Fruit fly (Drosophila melanogaster) whole organism, prepupa: ENCODE measurements around the gene Ubi-p63E.
A peak's percentile ranks its signal among the peaks of the same experiment; 100 is the strongest.

ENCODE experiments used
- Blimp-1 ChIP-seq: fragments of 200-800 bp; sonication (Bioruptor generic); optimal IDR thresholded peaks from 3 replicates; lab custom pipeline; 2017; ENCODE audit warnings: missing biosample characterization, missing genetic modification characterization, mild to moderate bottlenecking, moderate library complexity, missing genetic modification reagents
- CG10631 ChIP-seq: fragments of 200-800 bp; sonication (Bioruptor generic); optimal IDR thresholded peaks from 2 replicates; lab custom pipeline; 2016; ENCODE audit warnings: missing biosample characterization, missing genetic modification characterization
- CG10669 ChIP-seq: fragments of 200-800 bp; sonication (Bioruptor generic); optimal IDR thresholded peaks from 3 replicates; lab custom pipeline; 2018; ENCODE audit warnings: missing biosample characterization, mild to moderate bottlenecking, missing genetic modification characterization, moderate library complexity
- CG11294 ChIP-seq: fragments of 200-800 bp; sonication (Bioruptor generic); IDR thresholded peaks from 2 replicates; pipeline ENCODE4 v1.3.6; 2022; ENCODE audit warnings: missing biosample characterization, missing genetic modification characterization
- CG11762 ChIP-seq: fragments of 200-800 bp; sonication (Bioruptor generic); optimal IDR thresholded peaks from 3 replicates; lab custom pipeline; 2016; ENCODE audit warnings: missing biosample characterization, missing genetic modification characterization; ENCODE audit not compliant: insufficient read depth
- CG15336 ChIP-seq: fragments of 200-800 bp; sonication (Bioruptor generic); IDR thresholded peaks from 2 replicates; pipeline ENCODE4 v1.3.6; 2022; ENCODE audit warnings: missing biosample characterization, missing genetic modification characterization
- CG3032 ChIP-seq: fragments of 200-800 bp; optimal IDR thresholded peaks from 2 replicates; lab custom pipeline; 2019; ENCODE audit warnings: missing biosample characterization, mild to moderate bottlenecking, missing genetic modification characterization, moderate library complexity
- CG31627 ChIP-seq: fragments of 200-800 bp; sonication (Bioruptor generic); optimal IDR thresholded peaks from 3 replicates; lab custom pipeline; 2016; ENCODE audit warnings: missing biosample characterization, missing genetic modification characterization
- CG32006 ChIP-seq: fragments of 200-800 bp; sonication (Bioruptor generic); optimal IDR thresholded peaks from 3 replicates; lab custom pipeline; 2017; ENCODE audit warnings: missing biosample characterization, mild to moderate bottlenecking, missing genetic modification characterization
- CG34406 ChIP-seq: fragments of 200-800 bp; sonication (Bioruptor generic); optimal IDR thresholded peaks from 3 replicates; lab custom pipeline; 2016; ENCODE audit warnings: missing biosample characterization, missing genetic modification characterization
- CG3919 ChIP-seq: fragments of 200-800 bp; sonication (Bioruptor generic); optimal IDR thresholded peaks from 3 replicates; lab custom pipeline; 2016; ENCODE audit warnings: missing biosample characterization, missing genetic modification characterization
- CG4318 ChIP-seq: fragments of 200-800 bp; sonication (Bioruptor generic); optimal IDR thresholded peaks from 3 replicates; lab custom pipeline; 2017; ENCODE audit warnings: missing biosample characterization, mild to moderate bottlenecking, missing genetic modification characterization
- CG6163 ChIP-seq: fragments of 200-800 bp; sonication (Bioruptor generic); IDR thresholded peaks from 3 replicates; pipeline ENCODE4 v1.3.6; 2022; ENCODE audit warnings: missing biosample characterization, missing genetic modification characterization
- CG6276 ChIP-seq: fragments of 200-800 bp; sonication (Bioruptor generic); optimal IDR thresholded peaks from 2 replicates; lab custom pipeline; 2017; ENCODE audit warnings: missing biosample characterization, mild to moderate bottlenecking, missing genetic modification characterization
- CG6854 ChIP-seq: fragments of 200-800 bp; sonication (Bioruptor generic); optimal IDR thresholded peaks from 2 replicates; lab custom pipeline; 2017; ENCODE audit warnings: missing biosample characterization, mild to moderate bottlenecking, missing genetic modification characterization
- CG7368 ChIP-seq: fragments of 200-800 bp; sonication (Bioruptor generic); optimal IDR thresholded peaks from 3 replicates; lab custom pipeline; 2016; ENCODE audit warnings: missing biosample characterization, missing genetic modification characterization
- CG8119 ChIP-seq: fragments of 200-800 bp; sonication (Bioruptor generic); IDR thresholded peaks from 3 replicates; pipeline ENCODE4 v1.3.6; 2022; ENCODE audit warnings: missing biosample characterization, missing genetic modification characterization
- CG8319 ChIP-seq: fragments of 200-800 bp; sonication (Bioruptor generic); optimal IDR thresholded peaks from 3 replicates; lab custom pipeline; 2016; ENCODE audit warnings: missing biosample characterization, missing genetic modification characterization
- CG9139 ChIP-seq: fragments of 200-800 bp; sonication (Bioruptor generic); optimal IDR thresholded peaks from 3 replicates; lab custom pipeline; 2017; ENCODE audit warnings: missing biosample characterization, mild to moderate bottlenecking, missing genetic modification characterization
- Eip78C ChIP-seq: fragments of 200-800 bp; sonication (Bioruptor generic); peaks from one replicate; lab custom pipeline; 2016; ENCODE audit warnings: missing biosample characterization, missing genetic modification characterization
- Eip93F ChIP-seq: fragments of 200-800 bp; sonication (Bioruptor generic); optimal IDR thresholded peaks from 2 replicates; lab custom pipeline; 2016; ENCODE audit warnings: missing biosample characterization, mild to moderate bottlenecking, missing genetic modification characterization
- Ets21C ChIP-seq: fragments of 200-800 bp; sonication (Bioruptor generic); optimal IDR thresholded peaks from 3 replicates; lab custom pipeline; 2016; ENCODE audit warnings: missing biosample characterization, missing genetic modification characterization
- Ets96B ChIP-seq: fragments of 200-800 bp; optimal IDR thresholded peaks from 2 replicates; lab custom pipeline; 2019; ENCODE audit warnings: missing biosample characterization, mild to moderate bottlenecking, missing genetic modification characterization, moderate library complexity
- Gug ChIP-seq: fragments of 200-800 bp; sonication (Bioruptor generic); IDR thresholded peaks from 2 replicates; pipeline ENCODE4 v1.3.6; 2022; ENCODE audit warnings: missing biosample characterization, missing genetic modification characterization
- Hr38 ChIP-seq: sonication (Bioruptor generic); optimal IDR thresholded peaks from 2 replicates; lab custom pipeline; 2016; ENCODE audit warnings: missing biosample characterization, missing genetic modification characterization
- Hr39 ChIP-seq: fragments of 200-800 bp; sonication (Bioruptor generic); optimal IDR thresholded peaks from 2 replicates; lab custom pipeline; 2016; ENCODE audit warnings: missing biosample characterization, missing genetic modification characterization
- Hr4 ChIP-seq: fragments of 200-800 bp; sonication (Bioruptor generic); optimal IDR thresholded peaks from 3 replicates; lab custom pipeline; 2016; ENCODE audit warnings: missing biosample characterization, missing genetic modification characterization
- Lpt ChIP-seq: fragments of 200-800 bp; sonication (Bioruptor generic); optimal IDR thresholded peaks from 3 replicates; lab custom pipeline; 2016; ENCODE audit warnings: missing biosample characterization, missing genetic modification characterization
- Met ChIP-seq: fragments of 200-800 bp; sonication (Bioruptor generic); optimal IDR thresholded peaks from 3 replicates; lab custom pipeline; 2016; ENCODE audit warnings: missing biosample characterization, missing genetic modification characterization
- OdsH ChIP-seq: fragments of 200-800 bp; sonication (Bioruptor generic); optimal IDR thresholded peaks from 3 replicates; lab custom pipeline; 2016; ENCODE audit warnings: missing biosample characterization, missing genetic modification characterization
- Sox102F ChIP-seq: fragments of 200-800 bp; sonication (Bioruptor generic); optimal IDR thresholded peaks from 2 replicates; lab custom pipeline; 2016; ENCODE audit warnings: missing biosample characterization, mild to moderate bottlenecking, missing genetic modification characterization
- Sox14 ChIP-seq: fragments of 200-800 bp; sonication (Bioruptor generic); optimal IDR thresholded peaks from 3 replicates; lab custom pipeline; 2016; ENCODE audit warnings: missing biosample characterization, missing genetic modification characterization
- achi ChIP-seq: fragments of 200-800 bp; sonication (Bioruptor generic); optimal IDR thresholded peaks from 3 replicates; lab custom pipeline; 2016; ENCODE audit warnings: missing biosample characterization, missing genetic modification characterization
- acj6 ChIP-seq: fragments of 200-800 bp; sonication (Bioruptor generic); optimal IDR thresholded peaks from 3 replicates; lab custom pipeline; 2016; ENCODE audit warnings: missing biosample characterization, missing genetic modification characterization
- cyc ChIP-seq: fragments of 200-800 bp; sonication (Bioruptor generic); optimal IDR thresholded peaks from 3 replicates; lab custom pipeline; 2016; ENCODE audit warnings: missing biosample characterization, missing genetic modification characterization
- dac ChIP-seq: fragments of 200-800 bp; sonication (Bioruptor generic); optimal IDR thresholded peaks from 2 replicates; lab custom pipeline; 2017; ENCODE audit warnings: missing biosample characterization, mild to moderate bottlenecking, missing genetic modification characterization
- esn ChIP-seq: fragments of 200-800 bp; sonication (Bioruptor generic); optimal IDR thresholded peaks from 2 replicates; lab custom pipeline; 2016; ENCODE audit warnings: missing biosample characterization, mild to moderate bottlenecking, missing genetic modification characterization, moderate library complexity
- fkh ChIP-seq: fragments of 200-800 bp; sonication (Bioruptor generic); optimal IDR thresholded peaks from 3 replicates; lab custom pipeline; 2017; ENCODE audit warnings: missing biosample characterization, mild to moderate bottlenecking, missing genetic modification characterization, moderate library complexity
- lz ChIP-seq: fragments of 200-800 bp; sonication (Bioruptor generic); optimal IDR thresholded peaks from 3 replicates; lab custom pipeline; 2016; ENCODE audit warnings: missing biosample characterization, missing genetic modification characterization
- net ChIP-seq: fragments of 200-800 bp; sonication (Bioruptor generic); optimal IDR thresholded peaks from 3 replicates; lab custom pipeline; 2016; ENCODE audit warnings: missing biosample characterization, missing genetic modification characterization
- pdm3 ChIP-seq: fragments of 200-800 bp; sonication (Bioruptor generic); optimal IDR thresholded peaks from 3 replicates; lab custom pipeline; 2016; ENCODE audit warnings: missing biosample characterization, missing genetic modification characterization
- salr ChIP-seq, 2 experiments: fragments of 200-800 bp; sonication (Bioruptor generic); optimal IDR thresholded peaks; 3 replicates each; lab custom pipeline; 2016 to 2018; ENCODE audit warnings: missing biosample characterization in 2 of 2, missing genetic modification characterization in 2 of 2, mild to moderate bottlenecking in 1 of 2
- spab ChIP-seq: fragments of 200-800 bp; sonication (Bioruptor generic); optimal IDR thresholded peaks from 2 replicates; lab custom pipeline; 2017; ENCODE audit warnings: missing biosample characterization, mild to moderate bottlenecking, missing genetic modification characterization, missing genetic modification reagents
- ss ChIP-seq, 2 experiments: fragments of 200-800 bp; sonication (Bioruptor generic); optimal IDR thresholded peaks; 2 replicates in 1 of 2; 3 replicates in 1 of 2; lab custom pipeline; 2017 to 2018; ENCODE audit warnings: mild to moderate bottlenecking in 2 of 2, missing biosample characterization in 2 of 2, missing genetic modification characterization in 2 of 2, moderate library complexity in 1 of 2
- svp ChIP-seq: fragments of 200-800 bp; sonication (Bioruptor generic); peaks from one replicate; lab custom pipeline; 2016; ENCODE audit warnings: missing biosample characterization, missing genetic modification characterization
- topi ChIP-seq: fragments of 200-800 bp; sonication (Bioruptor generic); optimal IDR thresholded peaks from 3 replicates; lab custom pipeline; 2016; ENCODE audit warnings: missing biosample characterization, missing genetic modification characterization
- vri ChIP-seq: fragments of 200-800 bp; sonication (Bioruptor generic); optimal IDR thresholded peaks from 3 replicates; lab custom pipeline; 2016; ENCODE audit warnings: missing biosample characterization, mild to moderate bottlenecking, missing genetic modification characterization

Gene Ubi-p63E

DNA sequence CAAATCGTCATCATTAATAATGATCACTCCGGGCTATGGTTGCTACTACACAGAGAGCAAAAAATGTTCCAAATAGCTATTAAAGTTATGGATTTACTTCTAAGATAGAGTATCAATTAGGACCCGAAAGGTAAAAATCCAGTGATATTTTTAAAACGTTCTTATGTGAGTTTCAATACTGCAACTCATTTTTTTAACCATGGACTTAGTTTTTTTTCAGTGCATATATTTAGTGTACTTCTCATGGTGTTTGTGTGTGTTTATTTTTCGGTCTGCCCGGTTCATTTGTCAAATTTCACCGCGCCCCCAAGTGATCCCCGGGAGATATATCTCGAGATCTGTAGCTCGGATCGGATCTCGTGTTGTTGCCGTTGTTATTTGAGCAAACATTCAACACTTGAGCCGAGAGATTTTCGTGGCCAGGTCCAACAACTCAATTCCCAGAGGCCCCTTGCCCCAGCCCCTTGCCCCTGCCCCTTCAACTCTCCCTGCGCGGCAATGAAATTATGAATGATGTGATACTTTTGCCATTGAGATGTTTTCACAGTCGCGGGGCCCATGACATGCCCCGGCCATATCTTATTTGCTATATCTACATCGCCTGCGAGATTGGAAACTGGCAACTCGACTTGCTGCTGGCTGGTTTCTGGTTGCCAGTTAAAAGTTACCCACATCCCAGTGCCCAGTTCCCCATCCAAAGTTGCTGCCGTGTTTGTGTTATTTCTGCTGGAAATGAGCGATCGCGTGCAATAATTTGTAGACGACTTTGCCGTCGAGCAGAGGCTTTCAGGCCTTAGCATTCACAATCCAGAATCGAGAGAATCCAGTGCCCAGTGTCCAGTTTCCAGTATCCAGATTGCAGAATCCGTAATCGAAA lies 40.2 kb downstream of the Ubi-p63E start:
- no peak for TF ChIP-seq CG11294 (GFP tag; lab: Robert Waterston, UW)
- no peak for TF ChIP-seq dac (GFP tag; lab: Kevin White, UChicago)
- TF ChIP-seq CG6276 (GFP tag; lab: Kevin White, UChicago): no peak
- peak; percentile 33 for TF ChIP-seq Hr4 (GFP tag; lab: Kevin White, UChicago)
- peak; percentile 24 for TF ChIP-seq CG31627 (GFP tag; lab: Kevin White, UChicago)
- TF ChIP-seq CG34406 (GFP tag; lab: Kevin White, UChicago): peak; percentile 16
- no peak for TF ChIP-seq CG6854 (GFP tag; lab: Kevin White, UChicago)
- no peak for TF ChIP-seq Blimp-1 (GFP tag; lab: Kevin White, UChicago)
- TF ChIP-seq CG15336 (GFP tag; lab: Robert Waterston, UW): 0 out of 2 replicates have a peak, but pooled peaks have one; percentile 17
- TF ChIP-seq svp (GFP tag; lab: Kevin White, UChicago): peak; percentile 63
- peak; percentile 37 for TF ChIP-seq achi (GFP tag; lab: Kevin White, UChicago)
- TF ChIP-seq CG8319 (GFP tag; lab: Kevin White, UChicago): no peak
- TF ChIP-seq Met (GFP tag; lab: Kevin White, UChicago): peak; percentile 41
- TF ChIP-seq Sox102F: no peak
- TF ChIP-seq Sox14 (GFP tag; lab: Kevin White, UChicago): peak; percentile 32
- TF ChIP-seq Hr39 (GFP tag; lab: Kevin White, UChicago): peak; percentile 14
- no peak for TF ChIP-seq lz (GFP tag; lab: Kevin White, UChicago)
- TF ChIP-seq esn (GFP tag; lab: Kevin White, UChicago): no peak
- peak; percentile 41 for TF ChIP-seq CG3919 (GFP tag; lab: Kevin White, UChicago)
- TF ChIP-seq CG4318 (GFP tag; lab: Kevin White, UChicago): no peak
- peak; percentile 29 for TF ChIP-seq pdm3 (GFP tag; lab: Kevin White, UChicago)
- no peak for TF ChIP-seq Hr38 (GFP tag; lab: Kevin White, UChicago)
- TF ChIP-seq vri (GFP tag; lab: Kevin White, UChicago): no peak
- TF ChIP-seq CG7368 (GFP tag; lab: Kevin White, UChicago): no peak
- TF ChIP-seq Ets96B: peak; percentile 12
- no peak for TF ChIP-seq CG9139
- TF ChIP-seq CG10669 (GFP tag; lab: Kevin White, UChicago): no peak
- 0 out of 3 replicates have a peak, but pooled peaks have one; percentile 53 for TF ChIP-seq CG6163 (GFP tag; lab: Robert Waterston, UW)
- TF ChIP-seq cyc (GFP tag; lab: Kevin White, UChicago): peak; percentile 11
- TF ChIP-seq ss (GFP tag; optimal IDR thresholded peaks at IDR 0.05; lab: Kevin White, UChicago): peak in 1 of 2 experiments; percentile 60
- peak in 1 of 2 experiments; percentile 5 for TF ChIP-seq salr (GFP tag; optimal IDR thresholded peaks at IDR 0.05; lab: Kevin White, UChicago)
- TF ChIP-seq OdsH (GFP tag; lab: Kevin White, UChicago): peak; percentile 40
- no peak for TF ChIP-seq Ets21C
- peak; percentile 13 for TF ChIP-seq Lpt (GFP tag; lab: Kevin White, UChicago)
- no peak for TF ChIP-seq CG11762
- no peak; the same call in 2 of the 3 replicates for TF ChIP-seq CG8119
- TF ChIP-seq topi (GFP tag; lab: Kevin White, UChicago): peak; percentile 31
- no peak for TF ChIP-seq net
- TF ChIP-seq CG3032 (tag; lab: Kevin White, UChicago): no peak
- TF ChIP-seq spab (GFP tag; lab: Kevin White, UChicago): no peak
- no peak for TF ChIP-seq Eip93F (GFP tag; lab: Kevin White, UChicago)
- peak; percentile 81 for TF ChIP-seq Eip78C
- TF ChIP-seq fkh (GFP tag; lab: Kevin White, UChicago): peak; percentile 63
- peak; percentile 31 for TF ChIP-seq CG32006
- TF ChIP-seq Gug: no peak
- TF ChIP-seq acj6: peak; percentile 38
- TF ChIP-seq CG10631 (GFP tag; lab: Kevin White, UChicago): no peak
